Fruit fly (Drosophila melanogaster) whole organism, adult: ENCODE measurements around the gene crm.

Source experiments
- CG11617 ChIP-seq: fragments of 200-800 bp; sonication (Bioruptor generic); optimal IDR thresholded peaks from 2 replicates; lab custom pipeline; 2017; ENCODE audit warnings: mild to moderate bottlenecking, missing biosample characterization, missing genetic modification reagents, missing genetic modification characterization
- CG12768 ChIP-seq: fragments of 200-800 bp; sonication (Bioruptor generic); optimal IDR thresholded peaks from 2 replicates; lab custom pipeline; 2017; ENCODE audit warnings: missing biosample characterization, missing genetic modification characterization, mild to moderate bottlenecking, moderate library complexity, missing genetic modification reagents
- CG14711 ChIP-seq: fragments of 200-800 bp; sonication (Bioruptor generic); optimal IDR thresholded peaks from 2 replicates; lab custom pipeline; 2018; ENCODE audit warnings: missing biosample characterization, mild to moderate bottlenecking, missing genetic modification characterization, moderate library complexity
- CG1620 ChIP-seq: fragments of 200-800 bp; sonication (Bioruptor generic); optimal IDR thresholded peaks from 2 replicates; lab custom pipeline; 2016; ENCODE audit warnings: missing biosample characterization, missing genetic modification characterization
- CG33017 ChIP-seq: fragments of 200-800 bp; sonication (Bioruptor generic); optimal IDR thresholded peaks from 2 replicates; lab custom pipeline; 2018; ENCODE audit warnings: missing biosample characterization, mild to moderate bottlenecking, missing genetic modification characterization, moderate library complexity
- CG5204 ChIP-seq: fragments of 200-800 bp; sonication (Bioruptor generic); optimal IDR thresholded peaks from 2 replicates; lab custom pipeline; 2016; ENCODE audit warnings: missing biosample characterization, missing genetic modification characterization
- CG7045 ChIP-seq: fragments of 200-800 bp; sonication (Bioruptor generic); optimal IDR thresholded peaks from 2 replicates; lab custom pipeline; 2017; ENCODE audit warnings: missing biosample characterization, mild to moderate bottlenecking, missing genetic modification characterization
- CG7101 ChIP-seq: fragments of 200-800 bp; sonication (Bioruptor generic); optimal IDR thresholded peaks from 2 replicates; lab custom pipeline; 2018; ENCODE audit warnings: missing biosample characterization, mild to moderate bottlenecking, missing genetic modification characterization, moderate library complexity
- Clk ChIP-seq: fragments of 200-800 bp; sonication (Bioruptor generic); optimal IDR thresholded peaks from 2 replicates; lab custom pipeline; 2017; ENCODE audit warnings: missing biosample characterization, missing genetic modification characterization
- Crg-1 ChIP-seq: fragments of 200-800 bp; sonication (Bioruptor generic); optimal IDR thresholded peaks from 2 replicates; lab custom pipeline; 2016; ENCODE audit warnings: missing biosample characterization, missing genetic modification characterization
- Hr96 ChIP-seq: fragments of 200-800 bp; sonication (Bioruptor generic); optimal IDR thresholded peaks from 2 replicates; lab custom pipeline; 2016; ENCODE audit warnings: missing biosample characterization, missing genetic modification characterization
- Mnt ChIP-seq: fragments of 200-800 bp; sonication (Bioruptor generic); optimal IDR thresholded peaks from 2 replicates; lab custom pipeline; 2016; ENCODE audit warnings: missing biosample characterization, mild to moderate bottlenecking, missing genetic modification characterization
- bab1 ChIP-seq: fragments of 200-800 bp; sonication (Bioruptor generic); optimal IDR thresholded peaks from 3 replicates; lab custom pipeline; 2019; ENCODE audit warnings: missing biosample characterization, mild to moderate bottlenecking, missing genetic modification characterization, moderate library complexity
- cic ChIP-seq: fragments of 200-800 bp; sonication (Bioruptor generic); optimal IDR thresholded peaks from 2 replicates; lab custom pipeline; 2017; ENCODE audit warnings: missing biosample characterization, mild to moderate bottlenecking, missing genetic modification characterization, moderate library complexity
- cnc ChIP-seq, 2 experiments: fragments of >200 bp; optimal IDR thresholded peaks; 2 replicates each; lab custom pipeline; 2017
- kay ChIP-seq: fragments of 200-800 bp; sonication (Bioruptor generic); peaks from one replicate; lab custom pipeline; 2016; ENCODE audit warnings: missing biosample characterization, missing genetic modification characterization, borderline replicate concordance
- ovo ChIP-seq: fragments of 200-800 bp; sonication (Bioruptor generic); optimal IDR thresholded peaks from 2 replicates; lab custom pipeline; 2016; ENCODE audit warnings: missing biosample characterization, missing genetic modification characterization
- pad ChIP-seq: fragments of 200-800 bp; sonication (Bioruptor generic); optimal IDR thresholded peaks from 3 replicates; lab custom pipeline; 2017; ENCODE audit warnings: missing biosample characterization, missing genetic modification characterization, mild to moderate bottlenecking, moderate library complexity, missing genetic modification reagents
- tj ChIP-seq: fragments of 200-800 bp; sonication (Bioruptor generic); optimal IDR thresholded peaks from 3 replicates; lab custom pipeline; 2017; ENCODE audit warnings: missing biosample characterization, mild to moderate bottlenecking, missing genetic modification characterization, moderate library complexity
- toe ChIP-seq: fragments of 200-800 bp; sonication (Bioruptor generic); optimal IDR thresholded peaks from 2 replicates; lab custom pipeline; 2016; ENCODE audit warnings: missing biosample characterization, missing genetic modification characterization

Gene crm

dm6 chrX:2720122-2720521 is 18.5 kb downstream of the crm start, which contains the start of gene CG2701:
Gene CG2701 (minus strand): TSS chrX:2720327.
- TF ChIP-seq Hr96 (GFP tag; lab: Kevin White, UChicago) (no peak), bab1 (GFP tag; lab: Kevin White, UChicago) (peak; percentile 72), Crg-1 (GFP tag; lab: Kevin White, UChicago) (no peak), CG5204 (GFP tag; lab: Kevin White, UChicago) (no peak), CG1620 (peak; percentile 19), CG7045 (GFP tag; lab: Kevin White, UChicago) (no peak), kay (GFP tag; lab: Kevin White, UChicago) (no peak), Mnt (GFP tag; lab: Kevin White, UChicago) (peak; percentile 40), ovo (GFP tag; lab: Kevin White, UChicago) (no peak)

DNA sequence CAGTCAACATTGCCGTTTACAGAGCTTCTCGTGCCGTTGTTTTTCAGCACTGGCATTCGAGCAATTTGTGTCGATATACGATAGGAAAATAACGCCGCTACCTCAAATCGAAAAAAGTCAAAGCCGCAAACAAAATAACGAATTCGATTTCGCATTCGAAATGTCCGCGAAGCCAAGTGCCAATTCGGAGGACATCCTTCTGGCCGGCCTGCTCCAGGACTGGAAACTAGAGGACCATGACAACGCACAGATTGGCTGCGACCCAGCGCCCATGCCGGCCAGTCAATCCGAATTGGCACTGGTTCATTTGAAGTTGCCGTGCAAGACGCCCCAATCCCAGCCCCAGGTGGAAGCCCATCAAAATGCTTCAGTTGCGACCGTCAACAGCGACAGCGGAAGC is 23.8 kb downstream of the crm start:
- TF ChIP-seq bab1 (GFP tag; lab: Kevin White, UChicago) (peak; percentile 90), ovo (GFP tag; lab: Kevin White, UChicago) (no peak), tj (GFP tag; lab: Kevin White, UChicago) (peak; percentile 12), CG14711 (peak; percentile 15), CG11617 (GFP tag; lab: Kevin White, UChicago) (peak; percentile 29), Mnt (GFP tag; lab: Kevin White, UChicago) (no peak), CG1620 (peak; percentile 7), pad (GFP tag; lab: Kevin White, UChicago) (peak; percentile 34), cic (GFP tag; lab: Kevin White, UChicago) (no peak), kay (GFP tag; lab: Kevin White, UChicago) (no peak), Crg-1 (GFP tag; lab: Kevin White, UChicago) (peak; percentile 1), toe (no peak), CG7045 (GFP tag; lab: Kevin White, UChicago) (no peak)

- no peak for TF ChIP-seq CG7045 (GFP tag; lab: Kevin White, UChicago)
- TF ChIP-seq pad (GFP tag; lab: Kevin White, UChicago): peak; percentile 9
- no peak for TF ChIP-seq kay (GFP tag; lab: Kevin White, UChicago)
- no peak for TF ChIP-seq CG33017 (tag; lab: Kevin White, UChicago)
- TF ChIP-seq ovo (GFP tag; lab: Kevin White, UChicago): no peak
- TF ChIP-seq CG12768 (GFP tag; lab: Kevin White, UChicago): no peak
- TF ChIP-seq CG14711: no peak
- TF ChIP-seq Hr96 (GFP tag; lab: Kevin White, UChicago): no peak
- TF ChIP-seq toe: no peak
- TF ChIP-seq bab1 (GFP tag; lab: Kevin White, UChicago): peak; percentile 20
- TF ChIP-seq CG7101 (tag; lab: Kevin White, UChicago): peak; percentile 20
- TF ChIP-seq Crg-1 (GFP tag; lab: Kevin White, UChicago): no peak
- no peak for TF ChIP-seq CG5204 (GFP tag; lab: Kevin White, UChicago)
- TF ChIP-seq Clk (GFP tag; lab: Kevin White, UChicago): no peak
- TF ChIP-seq Mnt (GFP tag; lab: Kevin White, UChicago): peak; percentile 45
- TF ChIP-seq CG1620: peak; percentile 0
- no peak for TF ChIP-seq CG11617 (GFP tag; lab: Kevin White, UChicago)
- TF ChIP-seq tj (GFP tag; lab: Kevin White, UChicago): no peak
- no peak for TF ChIP-seq cic (GFP tag; lab: Kevin White, UChicago)
- no peak for TF ChIP-seq cnc (optimal IDR thresholded peaks at IDR 0.05; lab: Kevin White, UChicago)
These were observed 24.8 kb downstream of the crm start, which contains the start of the genes CG2685 and CG2694 for dm6 chrX:2713776-2714175. Gene CG2685 (minus strand): TSS chrX:2713960. Gene CG2694 (plus strand): TSS chrX:2714079.

DNA sequence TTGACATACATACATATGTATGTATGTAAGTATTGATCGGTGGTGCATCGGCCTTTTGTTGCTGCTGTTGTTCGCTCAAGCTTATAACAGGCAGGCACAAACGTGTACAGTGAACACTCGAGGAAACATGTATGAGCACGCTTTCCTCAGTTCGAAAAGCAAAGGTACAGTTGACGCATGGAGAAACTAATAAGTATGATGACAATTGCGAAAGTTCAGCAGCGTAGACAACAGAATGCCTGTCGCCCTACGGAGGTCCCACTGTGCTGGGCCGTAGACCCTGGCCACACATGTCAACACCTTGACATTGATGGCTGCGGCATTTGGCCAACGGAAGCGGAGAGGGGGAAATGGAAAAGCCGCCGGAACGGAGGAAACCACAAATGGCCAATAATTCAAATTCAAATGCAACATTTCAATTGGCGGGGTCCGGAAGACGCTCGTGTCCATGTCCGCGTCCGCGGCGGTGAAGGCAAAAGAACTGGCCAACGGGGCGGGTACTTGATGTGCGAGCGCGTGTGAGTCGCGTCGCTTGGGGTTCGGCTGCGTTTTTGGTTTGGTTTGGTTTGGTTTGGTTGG is 30.3 kb downstream of the crm start, which contains the start of gene CG2681:
CG2681 (plus strand) TSS at position 529 of the 579 bp plus-strand sequence.
- TF ChIP-seq kay (GFP tag; lab: Kevin White, UChicago) (no peak), cic (GFP tag; lab: Kevin White, UChicago) (no peak), Crg-1 (GFP tag; lab: Kevin White, UChicago) (peak; percentile 9), Mnt (GFP tag; lab: Kevin White, UChicago) (peak; percentile 44), Clk (GFP tag; lab: Kevin White, UChicago) (no peak), pad (GFP tag; lab: Kevin White, UChicago) (peak; percentile 1), tj (GFP tag; lab: Kevin White, UChicago) (no peak), toe (peak; percentile 17), Hr96 (GFP tag; lab: Kevin White, UChicago) (peak; percentile 18), CG7101 (tag; lab: Kevin White, UChicago) (peak; percentile 42), CG11617 (GFP tag; lab: Kevin White, UChicago) (peak; percentile 7), CG7045 (GFP tag; lab: Kevin White, UChicago) (no peak), CG14711 (no peak)

dm6 chrX:2707377-2708090 is 31.0 kb downstream of the crm start, which contains the start of gene CG2680:
Gene CG2680 (minus strand): TSS chrX:2707427.
- TF ChIP-seq tj (GFP tag; lab: Kevin White, UChicago) (no peak), Hr96 (GFP tag; lab: Kevin White, UChicago) (no peak)
